Worm (Caenorhabditis elegans): ENCODE data around the gene sdc-1.

sdc-1 gene

DNA sequence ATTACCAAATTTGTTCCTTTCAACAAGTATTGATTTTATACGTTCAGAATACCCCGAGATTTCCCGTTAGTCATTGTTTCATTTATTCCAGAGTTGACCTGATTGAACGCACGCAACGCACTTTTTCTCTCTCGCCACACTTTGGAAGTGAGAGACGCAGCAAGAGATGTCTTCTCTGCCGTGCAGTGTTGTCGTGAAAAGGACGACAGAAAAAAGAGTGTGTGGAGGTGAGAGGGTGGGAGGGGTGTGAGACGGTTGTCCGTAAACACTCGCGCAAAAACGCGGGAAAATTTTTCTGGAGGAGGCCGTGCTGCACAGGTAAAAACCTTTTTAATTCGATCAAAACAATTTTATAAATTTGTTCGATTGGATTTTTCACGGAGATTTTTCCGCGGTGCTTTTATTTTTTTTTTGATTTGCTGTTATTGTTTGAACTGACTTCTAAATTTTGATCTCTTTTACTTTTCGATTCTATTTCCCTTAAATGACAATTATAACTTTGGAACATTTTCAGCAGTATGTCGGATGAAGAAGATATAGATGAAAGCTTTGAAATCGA lies at the start of gene sdc-1:
Gene sdc-1, plus strand, starts transcription at position 509 of the 559 bp plus-strand sequence.
- TF ChIP-seq peb-1 (tag; optimal IDR thresholded peaks at IDR 0.05) (no peak), ZK546.5 (tag; optimal IDR thresholded peaks at IDR 0.05) (no peak), lsy-2 (tag; optimal IDR thresholded peaks at IDR 0.05) (peak in 1 of 2 experiments; percentile 48), egl-27 (tag; optimal IDR thresholded peaks at IDR 0.05) (peak; percentile 1), dmd-4 (tag; optimal IDR thresholded peaks at IDR 0.05) (no peak), F13H6.1 (tag; optimal IDR thresholded peaks at IDR 0.05) (peak; percentile 46), elt-3 (tag; optimal IDR thresholded peaks at IDR 0.05) (no peak), unc-55 (GFP tag; optimal IDR thresholded peaks at IDR 0.05) (peak; percentile 48), mdl-1 (tag; optimal IDR thresholded peaks at IDR 0.05) (peak; percentile 35 to 55), C34F6.9 (tag; optimal IDR thresholded peaks at IDR 0.05) (peak; percentile 55), sem-4 (tag; optimal IDR thresholded peaks at IDR 0.05) (no peak), nhr-129 (tag; optimal IDR thresholded peaks at IDR 0.05) (peak; percentile 62), sma-9 (GFP tag; optimal IDR thresholded peaks at IDR 0.05) (peak; percentile 34), sma-9 (tag; optimal IDR thresholded peaks at IDR 0.05) (no peak), mbf-1 (tag; optimal IDR thresholded peaks at IDR 0.05) (no peak), lin-11 (tag; optimal IDR thresholded peaks at IDR 0.05) (peak; percentile 47), nhr-6 (tag; optimal IDR thresholded peaks at IDR 0.05) (no peak), lin-13 (GFP tag; optimal IDR thresholded peaks at IDR 0.05) (no peak), unc-62 (GFP tag; optimal IDR thresholded peaks at IDR 0.05) (no peak), nhr-10 (tag; optimal IDR thresholded peaks at IDR 0.05) (no peak), fos-1 (tag; optimal IDR thresholded peaks at IDR 0.05) (peak; percentile 51), blmp-1 (tag; optimal IDR thresholded peaks at IDR 0.05; ENCODE audit: insufficient read depth) (no peak), nhr-77 (tag; optimal IDR thresholded peaks at IDR 0.05) (no peak), zag-1 (tag; optimal IDR thresholded peaks at IDR 0.05) (no peak), unc-39 (tag; optimal IDR thresholded peaks at IDR 0.05) (no peak), nhr-12 (tag; optimal IDR thresholded peaks at IDR 0.05) (no peak), aly-2 (tag; optimal IDR thresholded peaks at IDR 0.05) (no peak), crh-2 (tag; optimal IDR thresholded peaks at IDR 0.05) (peak; percentile 25), gmeb-1 (tag; optimal IDR thresholded peaks at IDR 0.05) (peak; percentile 4), nhr-237 (tag; optimal IDR thresholded peaks at IDR 0.05) (no peak), ztf-4 (tag; optimal IDR thresholded peaks at IDR 0.05) (no peak)

DNA sequence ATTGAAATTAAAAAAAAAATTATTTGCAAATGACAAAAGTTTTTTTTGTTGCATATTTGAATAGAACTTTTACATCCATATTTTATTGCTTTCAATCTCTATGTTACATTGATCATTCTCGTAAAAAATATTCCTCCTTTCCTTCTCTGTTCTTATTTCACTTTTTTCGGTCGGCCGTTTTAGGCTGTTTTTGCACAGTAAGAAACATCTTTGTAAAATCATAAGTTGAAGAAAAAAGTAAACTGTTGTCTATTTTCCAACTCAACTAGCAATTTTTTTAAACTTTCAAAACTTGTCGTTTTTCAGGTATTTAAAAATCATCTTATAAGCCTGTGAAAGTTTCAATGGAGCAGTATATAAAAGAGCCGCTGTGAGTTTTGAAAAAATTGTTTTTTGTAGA lies 46.9 kb upstream of the sdc-1 start, which contains the start of gene F23A7.5:
Gene F23A7.5, plus strand, starts transcription at position 301 of the 400 bp plus-strand sequence.
- no peak for TF ChIP-seq Y55F3AM.14 (GFP tag; optimal IDR thresholded peaks at IDR 0.05)
- no peak for TF ChIP-seq ceh-16 (tag; optimal IDR thresholded peaks at IDR 0.05)
- TF ChIP-seq snpc-4 (tag; optimal IDR thresholded peaks at IDR 0.05) = no peak
- TF ChIP-seq R02D3.7 (tag; optimal IDR thresholded peaks at IDR 0.05) = no peak
- TF ChIP-seq fos-1 (tag; optimal IDR thresholded peaks at IDR 0.05) = no peak
- no peak for TF ChIP-seq nhr-25 (tag; optimal IDR thresholded peaks at IDR 0.05)
- TF ChIP-seq nhr-77 (tag; optimal IDR thresholded peaks at IDR 0.05) = no peak
- TF ChIP-seq nhr-129 (tag; optimal IDR thresholded peaks at IDR 0.05) = no peak
- TF ChIP-seq nhr-12 (tag; optimal IDR thresholded peaks at IDR 0.05) = no peak
- TF ChIP-seq peb-1 (tag; optimal IDR thresholded peaks at IDR 0.05) = no peak
- no peak for TF ChIP-seq ZK546.5 (tag; optimal IDR thresholded peaks at IDR 0.05)
- no peak for TF ChIP-seq unc-39 (tag; optimal IDR thresholded peaks at IDR 0.05)
- TF ChIP-seq ztf-1 (GFP tag; conservative IDR thresholded peaks at IDR 0.05) = no peak
- no peak for TF ChIP-seq nhr-11 (tag; optimal IDR thresholded peaks at IDR 0.05)
- TF ChIP-seq mdl-1 (tag; optimal IDR thresholded peaks at IDR 0.05) = no peak

DNA sequence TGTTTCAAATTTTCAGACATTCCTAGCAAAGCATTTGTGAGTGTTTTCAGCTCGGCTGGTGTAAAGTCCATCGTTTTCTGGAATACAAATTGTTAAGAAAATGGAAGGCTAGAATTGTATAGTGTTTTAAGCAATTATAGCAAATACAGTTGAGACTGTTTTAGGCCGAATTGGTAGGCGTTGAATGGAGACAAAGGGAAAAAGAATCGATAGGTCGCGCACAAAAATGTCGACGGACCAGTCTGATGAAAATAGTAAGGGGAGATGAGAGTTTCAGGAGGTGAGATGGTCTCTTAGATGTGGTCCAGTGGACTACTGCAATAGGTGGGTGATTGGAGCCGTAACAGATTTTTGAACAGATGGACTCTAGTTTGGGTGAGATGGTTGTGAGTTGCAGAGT lies 34.9 kb upstream of the sdc-1 start:
- no peak for TF ChIP-seq ama-1 (optimal IDR thresholded peaks at IDR 0.05)

DNA sequence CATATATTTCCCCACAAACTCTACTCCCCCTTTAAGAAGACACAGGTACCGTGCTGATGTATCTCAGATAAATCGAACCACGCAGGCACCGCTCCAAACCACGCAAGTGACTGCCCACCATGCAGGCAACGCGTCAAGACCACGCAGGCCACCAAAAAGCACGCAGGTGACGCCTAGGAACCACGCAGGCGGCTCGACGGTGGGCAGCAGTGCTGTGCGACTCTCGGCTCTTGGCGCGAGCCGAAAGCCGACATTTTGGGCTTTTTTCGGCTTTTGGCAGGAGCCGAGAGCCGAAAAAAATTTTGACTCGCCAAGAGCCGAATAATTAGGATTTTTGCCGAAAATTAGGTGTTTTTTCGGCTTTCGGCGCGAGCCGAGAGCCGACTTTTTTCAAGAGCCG lies 32.4 kb upstream of the sdc-1 start:
- TF ChIP-seq snpc-4 (tag; optimal IDR thresholded peaks at IDR 0.05) (no peak), F13H6.1 (tag; optimal IDR thresholded peaks at IDR 0.05) (no peak), nhr-129 (tag; optimal IDR thresholded peaks at IDR 0.05) (no peak), C34F6.9 (tag; optimal IDR thresholded peaks at IDR 0.05) (no peak), ZK546.5 (tag; optimal IDR thresholded peaks at IDR 0.05) (no peak), unc-39 (tag; optimal IDR thresholded peaks at IDR 0.05) (no peak), lin-11 (tag; optimal IDR thresholded peaks at IDR 0.05) (no peak), egl-27 (tag; optimal IDR thresholded peaks at IDR 0.05) (no peak), nhr-237 (tag; optimal IDR thresholded peaks at IDR 0.05) (no peak), lin-13 (GFP tag; optimal IDR thresholded peaks at IDR 0.05) (no peak)

All from whole organism, L2 larva.